Fruit fly (Drosophila melanogaster): ENCODE measurements around the gene CG12990.

CG12990 gene

dm6 chrX:17682745-17683505 is 11.2 kb upstream of the CG12990 start (continued):
- TF ChIP-seq salr (GFP tag; optimal IDR thresholded peaks at IDR 0.05) (peak; percentile 80 to 91), fkh (GFP tag; optimal IDR thresholded peaks at IDR 0.05) (no peak), Sox15 (GFP tag; optimal IDR thresholded peaks at IDR 0.05) (peak; percentile 88), CG8319 (GFP tag; optimal IDR thresholded peaks at IDR 0.05) (peak; percentile 91), CG6163 (GFP tag; IDR thresholded peaks at IDR 0.05) (peak; percentile 97), CG3032 (tag; optimal IDR thresholded peaks at IDR 0.05) (peak; percentile 85), CG15336 (GFP tag; IDR thresholded peaks at IDR 0.05) (peak; percentile 95), Met (GFP tag; optimal IDR thresholded peaks at IDR 0.05) (peak; percentile 94), CG8119 (GFP tag; IDR thresholded peaks at IDR 0.05) (peak; percentile 98), ss (GFP tag; optimal IDR thresholded peaks at IDR 0.05) (peak; percentile 97 to 98)

DNA sequence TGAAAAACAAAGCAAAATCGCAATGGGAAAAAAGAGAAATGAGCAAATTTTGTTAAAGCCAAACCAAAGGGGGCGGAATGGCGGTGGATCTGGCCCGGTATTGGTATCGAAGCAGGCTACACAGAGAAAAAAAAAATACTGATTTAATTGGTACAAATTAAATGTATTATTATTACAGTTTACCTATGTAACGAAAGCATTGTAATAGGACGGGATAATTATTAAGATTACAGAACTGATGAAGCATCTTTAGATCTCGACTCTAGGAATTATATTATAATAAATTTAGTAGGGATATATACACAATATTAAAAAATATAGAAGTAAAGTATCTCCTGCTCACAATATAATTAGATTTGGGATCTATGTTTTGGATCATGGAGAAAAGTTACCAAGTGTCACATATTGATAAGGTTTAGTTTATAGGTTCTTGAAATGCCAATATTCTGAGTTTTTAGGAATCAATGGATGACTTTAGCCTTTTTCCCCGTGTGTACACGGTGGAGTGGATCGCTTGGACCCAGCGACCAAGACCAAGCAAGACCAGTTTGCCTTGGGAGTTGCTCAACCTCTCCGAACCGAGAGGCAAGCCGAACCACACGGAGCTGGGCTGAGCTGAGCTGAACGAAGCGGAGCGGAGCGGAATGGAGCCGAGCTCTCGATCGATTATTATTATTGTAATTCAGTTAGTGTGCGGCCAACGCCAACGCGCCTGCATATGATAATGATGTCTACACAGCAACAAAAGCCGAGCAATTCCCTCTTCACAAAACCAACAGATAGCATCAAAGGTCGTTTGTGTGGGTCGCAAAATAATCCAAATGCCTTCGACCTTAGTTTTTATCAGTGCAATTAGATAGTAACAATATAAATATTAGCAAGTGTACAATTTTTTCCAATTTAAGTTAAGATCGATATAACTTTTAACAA is 8.2 kb upstream of the CG12990 start:
- TF ChIP-seq CG4318 (GFP tag; optimal IDR thresholded peaks at IDR 0.05) (peak; percentile 39), Hr39 (GFP tag; optimal IDR thresholded peaks at IDR 0.05) (peak; percentile 17), CG6163 (GFP tag; IDR thresholded peaks at IDR 0.05) (peak; percentile 40; the same call in 2 of the 3 replicates), CG1621 (tag; optimal IDR thresholded peaks at IDR 0.05) (no peak), CG15336 (GFP tag; IDR thresholded peaks at IDR 0.05) (0 out of 2 replicates have a peak, but pooled peaks have one; percentile 37), CG3032 (tag; optimal IDR thresholded peaks at IDR 0.05) (peak; percentile 62), CG11294 (GFP tag; IDR thresholded peaks at IDR 0.05) (no peak), CG11902 (GFP tag; optimal IDR thresholded peaks at IDR 0.05) (no peak), svp (GFP tag) (peak; percentile 50), Eip75B (GFP tag; optimal IDR thresholded peaks at IDR 0.05) (no peak), Gug (GFP tag; IDR thresholded peaks at IDR 0.05) (no peak), fd85E (GFP tag; optimal IDR thresholded peaks at IDR 0.05) (no peak), CG6792 (GFP tag; optimal IDR thresholded peaks at IDR 0.05) (peak; percentile 26), CG7368 (GFP tag; optimal IDR thresholded peaks at IDR 0.05) (no peak), CG8632 (GFP tag; optimal IDR thresholded peaks at IDR 0.05) (peak; percentile 50), Hr38 (GFP tag; optimal IDR thresholded peaks at IDR 0.05) (no peak), dsx (GFP tag; optimal IDR thresholded peaks at IDR 0.05; ENCODE audit: poor library complexity, severe bottlenecking) (peak; percentile 9), CG31627 (GFP tag; optimal IDR thresholded peaks at IDR 0.05) (peak; percentile 11), Ets21C (GFP tag; optimal IDR thresholded peaks at IDR 0.05) (no peak), fd59A (GFP tag; optimal IDR thresholded peaks at IDR 0.05) (peak; percentile 29), acj6 (GFP tag; optimal IDR thresholded peaks at IDR 0.05) (peak; percentile 51), CG8319 (GFP tag; optimal IDR thresholded peaks at IDR 0.05) (peak; percentile 9), spab (GFP tag; optimal IDR thresholded peaks at IDR 0.05) (peak; percentile 50), fkh (GFP tag; optimal IDR thresholded peaks at IDR 0.05) (no peak), achi (GFP tag; optimal IDR thresholded peaks at IDR 0.05) (peak; percentile 56), pdm3 (GFP tag; optimal IDR thresholded peaks at IDR 0.05) (peak; percentile 53), CG10669 (GFP tag; optimal IDR thresholded peaks at IDR 0.05) (peak; percentile 37), CG32006 (GFP tag; optimal IDR thresholded peaks at IDR 0.05) (peak; percentile 76), Smox (GFP tag; optimal IDR thresholded peaks at IDR 0.05) (peak; percentile 52), Lpt (GFP tag; optimal IDR thresholded peaks at IDR 0.05) (peak; percentile 14), CG6854 (GFP tag; optimal IDR thresholded peaks at IDR 0.05) (no peak), Ets96B (tag; optimal IDR thresholded peaks at IDR 0.05) (peak; percentile 56), CG16779 (tag; optimal IDR thresholded peaks at IDR 0.05) (peak; percentile 12), CG34406 (GFP tag; optimal IDR thresholded peaks at IDR 0.05) (peak; percentile 55), ss (GFP tag; optimal IDR thresholded peaks at IDR 0.05) (peak; percentile 43 to 63), vri (GFP tag; optimal IDR thresholded peaks at IDR 0.05) (no peak), CG8119 (GFP tag; IDR thresholded peaks at IDR 0.05) (peak; percentile 25; the same call in 1 of the 3 replicates), CG6276 (GFP tag; optimal IDR thresholded peaks at IDR 0.05) (peak; percentile 64), Sox15 (GFP tag; optimal IDR thresholded peaks at IDR 0.05) (peak; percentile 5), topi (GFP tag; optimal IDR thresholded peaks at IDR 0.05) (peak; percentile 18), Eip78C (GFP tag) (peak; percentile 86), cyc (GFP tag; optimal IDR thresholded peaks at IDR 0.05) (no peak), CG3919 (GFP tag; optimal IDR thresholded peaks at IDR 0.05) (peak; percentile 41)

Data from whole organism, prepupa.